Fruit fly (Drosophila melanogaster) whole organism, embryonic: ENCODE results near the gene Or63a.

Experiments used
- CG11504 ChIP-seq: fragments of 200-800 bp; sonication (Bioruptor generic); optimal IDR thresholded peaks from 3 replicates; lab custom pipeline; 2019; ENCODE audit warnings: missing biosample characterization, mild to moderate bottlenecking, missing genetic modification characterization, moderate library complexity
- CG4360 ChIP-seq: fragments of 200-800 bp; sonication (Bioruptor generic); IDR thresholded peaks from 2 replicates; pipeline ENCODE4 v1.3.6; 2022; ENCODE audit warnings: missing biosample characterization, missing genetic modification characterization
- HLHmδ ChIP-seq: fragments of 200-800 bp; sonication (Bioruptor generic); optimal IDR thresholded peaks from 2 replicates; lab custom pipeline; 2018; ENCODE audit warnings: missing biosample characterization, mild to moderate bottlenecking, missing genetic modification characterization, moderate library complexity
- croc ChIP-seq: fragments of 200-800 bp; sonication (Bioruptor generic); conservative IDR thresholded peaks from 3 replicates; pipeline ENCODE4 v1.3.6; 2022; ENCODE audit warnings: missing biosample characterization, missing genetic modification characterization

dm6 chr3L:2913291-2913690 is 48.0 kb upstream of the Or63a start:
- TF ChIP-seq HLHmδ (GFP tag; lab: Kevin White, UChicago) = no peak
- TF ChIP-seq croc (GFP tag; lab: Robert Waterston, UW) = no peak
- peak; percentile 63 for TF ChIP-seq CG11504 (tag; lab: Kevin White, UChicago)
- TF ChIP-seq CG4360 (GFP tag; lab: Robert Waterston, UW) = no peak
